Fruit fly (Drosophila melanogaster): Measurements from ENCODE around the gene Nlg1.

DNA sequence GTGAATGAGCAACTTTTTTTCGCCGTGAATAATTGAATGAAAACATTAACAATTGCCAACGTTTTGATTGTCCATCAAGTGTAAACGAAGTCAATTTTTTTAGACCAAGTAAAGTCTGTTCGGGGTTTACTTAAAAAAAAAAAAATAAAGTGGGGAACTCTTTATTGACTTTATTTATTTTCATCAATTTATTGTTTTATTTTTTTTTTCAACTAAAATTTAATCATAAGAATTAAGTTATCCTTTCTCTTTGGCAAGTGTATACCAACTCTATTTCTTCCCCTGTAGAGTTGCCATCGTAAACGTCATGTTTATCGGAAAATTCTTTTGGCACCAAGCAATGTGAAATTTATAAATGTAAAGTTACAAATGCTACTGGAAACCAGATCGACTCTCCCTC, 64.1 kb downstream of the Nlg1 start, which contains the start of gene CG2616:
- TF ChIP-seq Myc (optimal IDR thresholded peaks at IDR 0.05) (no peak), Rel (GFP tag; optimal IDR thresholded peaks at IDR 0.05) (no peak), Rel (tag; optimal IDR thresholded peaks at IDR 0.05) (no peak), CrebA (GFP tag; optimal IDR thresholded peaks at IDR 0.05; ENCODE audit: borderline replicate concordance) (no peak), CG32264 (GFP tag; optimal IDR thresholded peaks at IDR 0.05) (no peak)

All from whole organism, wandering third instar larva.